Worm (Caenorhabditis elegans): ENCODE data around the gene npp-24.

Gene npp-24

DNA sequence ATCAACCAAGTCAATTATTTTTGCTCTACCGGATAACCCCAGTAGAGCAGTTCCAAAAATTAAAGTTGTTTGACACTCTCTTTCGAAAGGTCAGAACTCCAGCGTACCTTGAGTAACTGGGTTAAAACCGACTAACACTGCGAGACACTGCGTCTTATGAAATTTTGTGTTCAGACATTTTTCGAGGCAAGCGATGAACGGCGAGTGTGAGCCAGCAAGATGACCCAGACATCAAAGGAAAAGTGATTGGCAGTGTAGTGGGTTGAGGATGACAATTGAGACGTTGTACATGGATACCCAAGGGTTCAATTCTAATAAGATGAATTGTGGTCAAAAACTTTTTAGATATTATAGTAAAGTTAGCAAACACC is 38.5 kb downstream of the npp-24 start (continued):
- no peak for TF ChIP-seq alr-1 (tag; optimal IDR thresholded peaks at IDR 0.05; ENCODE audit: borderline replicate concordance)
- no peak for TF ChIP-seq grh-1 (GFP tag; IDR thresholded peaks at IDR 0.05)
- no peak for TF ChIP-seq ceh-88 (GFP tag; IDR thresholded peaks at IDR 0.05)
- TF ChIP-seq lir-3 (tag; optimal IDR thresholded peaks at IDR 0.05; ENCODE audit: poor library complexity): no peak
- TF ChIP-seq hpl-2 (GFP tag; optimal IDR thresholded peaks at IDR 0.05): no peak
- TF ChIP-seq mab-9 (GFP tag; IDR thresholded peaks at IDR 0.05): no peak
- peak; percentile 53 for TF ChIP-seq nhr-47 (tag; optimal IDR thresholded peaks at IDR 0.05)
- TF ChIP-seq irx-1 (tag; optimal IDR thresholded peaks at IDR 0.05): no peak
- peak; percentile 37 for TF ChIP-seq ztf-4 (tag; optimal IDR thresholded peaks at IDR 0.05)
- TF ChIP-seq ceh-90 (tag; optimal IDR thresholded peaks at IDR 0.05): no peak
- TF ChIP-seq lin-14 (GFP tag; optimal IDR thresholded peaks at IDR 0.05): peak; percentile 32
- TF ChIP-seq nhr-237 (tag; optimal IDR thresholded peaks at IDR 0.05): no peak
- TF ChIP-seq lin-13 (GFP tag; optimal IDR thresholded peaks at IDR 0.05): peak; percentile 31
- TF ChIP-seq aly-2 (tag; optimal IDR thresholded peaks at IDR 0.05): no peak
- TF ChIP-seq snu-23 (GFP tag; optimal IDR thresholded peaks at IDR 0.05): peak; percentile 70
- TF ChIP-seq tlp-1 (tag; optimal IDR thresholded peaks at IDR 0.05): no peak
- TF ChIP-seq efl-3 (GFP tag; optimal IDR thresholded peaks at IDR 0.05): no peak
- TF ChIP-seq nhr-85 (tag): peak; percentile 66
- TF ChIP-seq pag-3 (tag; optimal IDR thresholded peaks at IDR 0.05; ENCODE audit: borderline replicate concordance, insufficient read depth): no peak
- TF ChIP-seq aha-1 (tag; optimal IDR thresholded peaks at IDR 0.05): no peak
- TF ChIP-seq lin-15B (tag; optimal IDR thresholded peaks at IDR 0.05): no peak
- peak in 1 of 2 experiments; percentile 46 for TF ChIP-seq mdl-1 (tag; optimal IDR thresholded peaks at IDR 0.05)
- TF ChIP-seq lin-35 (GFP tag; optimal IDR thresholded peaks at IDR 0.05): peak; percentile 15 to 59
- peak; percentile 40 for TF ChIP-seq nhr-84 (tag; optimal IDR thresholded peaks at IDR 0.05)
- no peak for TF ChIP-seq blmp-1 (tag; optimal IDR thresholded peaks at IDR 0.05)
- no peak for TF ChIP-seq nhr-11 (tag; optimal IDR thresholded peaks at IDR 0.05)
- peak; percentile 78 for TF ChIP-seq nhr-77 (tag; optimal IDR thresholded peaks at IDR 0.05)
- no peak for TF ChIP-seq sup-37 (GFP tag; optimal IDR thresholded peaks at IDR 0.05)
- peak; percentile 63 for TF ChIP-seq C16A3.4 (tag; optimal IDR thresholded peaks at IDR 0.05)
- no peak for TF ChIP-seq unc-62 (GFP tag; optimal IDR thresholded peaks at IDR 0.05)
- no peak for TF ChIP-seq ets-5 (GFP tag; IDR thresholded peaks at IDR 0.05)
- TF ChIP-seq ceh-63 (GFP tag; optimal IDR thresholded peaks at IDR 0.05): no peak
- no peak for TF ChIP-seq elt-3 (tag; optimal IDR thresholded peaks at IDR 0.05)
- TF ChIP-seq mef-2 (tag; optimal IDR thresholded peaks at IDR 0.05): no peak
- TF ChIP-seq xbp-1 (tag; optimal IDR thresholded peaks at IDR 0.05): peak; percentile 27
- TF ChIP-seq nhr-12 (tag; optimal IDR thresholded peaks at IDR 0.05): no peak
- no peak for TF ChIP-seq unc-30 (tag; optimal IDR thresholded peaks at IDR 0.05)
- TF ChIP-seq unc-98 (GFP tag; IDR thresholded peaks at IDR 0.05): no peak
- TF ChIP-seq egl-27 (tag; optimal IDR thresholded peaks at IDR 0.05): no peak
- TF ChIP-seq zag-1 (tag; optimal IDR thresholded peaks at IDR 0.05): no peak
- no peak for TF ChIP-seq ces-1 (GFP tag; optimal IDR thresholded peaks at IDR 0.05)
- no peak for TF ChIP-seq mep-1 (tag; optimal IDR thresholded peaks at IDR 0.05)
- TF ChIP-seq nhr-28 (tag; optimal IDR thresholded peaks at IDR 0.05): no peak
- peak; percentile 24 for TF ChIP-seq F16B12.6 (tag; optimal IDR thresholded peaks at IDR 0.05)
- no peak for TF ChIP-seq ztf-11 (tag; optimal IDR thresholded peaks at IDR 0.05)
- peak; percentile 70 for TF ChIP-seq lin-39 (tag; optimal IDR thresholded peaks at IDR 0.05)
- TF ChIP-seq C04F5.9 (tag; optimal IDR thresholded peaks at IDR 0.05): peak; percentile 57
- TF ChIP-seq dpl-1 (GFP tag; optimal IDR thresholded peaks at IDR 0.05): peak; percentile 11 to 47 (median 25)
- no peak for TF ChIP-seq tbx-2 (tag; optimal IDR thresholded peaks at IDR 0.05)
- no peak for TF ChIP-seq zip-4 (GFP tag; optimal IDR thresholded peaks at IDR 0.05)
- peak; percentile 50 to 72 for TF ChIP-seq lsy-2 (tag; optimal IDR thresholded peaks at IDR 0.05)
- TF ChIP-seq ceh-8 (GFP tag; optimal IDR thresholded peaks at IDR 0.05): no peak
- TF ChIP-seq elt-2 (tag; optimal IDR thresholded peaks at IDR 0.05): peak; percentile 77
- no peak for TF ChIP-seq unc-130 (tag; optimal IDR thresholded peaks at IDR 0.05)
